Fruit fly (Drosophila melanogaster) whole organism, larva: ENCODE measurements around the gene Sumo.

Experiments used
- noc ChIP-seq: fragments of 200-800 bp; sonication (Bioruptor generic); optimal IDR thresholded peaks from 3 replicates; lab custom pipeline; 2019; ENCODE audit warnings: missing biosample characterization, mild to moderate bottlenecking, missing genetic modification characterization, moderate library complexity

The Sumo gene

dm6 chr2L:6967422-6968012, at the start of gene Sumo:
Gene Sumo, minus strand, starts transcription at chr2L:6967644.
- TF ChIP-seq noc (tag; lab: Kevin White, UChicago) = no peak

DNA sequence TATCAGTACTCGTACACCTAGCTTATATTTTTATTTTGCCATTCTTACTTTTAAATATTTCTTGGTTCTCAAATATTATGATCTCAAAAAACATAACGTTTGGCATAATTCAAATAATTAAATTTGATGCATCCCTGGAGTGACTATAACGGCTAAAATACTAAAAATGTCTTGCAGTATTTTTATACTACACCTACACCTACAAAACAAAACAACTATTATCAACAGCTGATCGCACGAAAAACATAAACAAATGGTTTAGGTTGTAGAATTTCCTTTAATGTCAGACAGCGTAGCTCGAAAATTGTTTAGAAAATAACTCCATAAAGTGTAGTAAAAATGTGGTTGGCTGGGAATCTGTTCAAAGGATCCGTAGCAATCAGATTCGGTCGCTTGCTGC, 45.7 kb upstream of the Sumo start, which contains the start of gene CG43322:
CG43322 (plus strand) TSS at position 240 of the 400 bp plus-strand sequence.
- no peak for TF ChIP-seq noc (tag; lab: Kevin White, UChicago)

dm6 chr2L:7011962-7012361, 44.5 kb upstream of the Sumo start, which contains the start of gene CG43321:
Gene CG43321, plus strand, starts transcription at chr2L:7012262.
- no peak for TF ChIP-seq noc (tag; lab: Kevin White, UChicago)

DNA sequence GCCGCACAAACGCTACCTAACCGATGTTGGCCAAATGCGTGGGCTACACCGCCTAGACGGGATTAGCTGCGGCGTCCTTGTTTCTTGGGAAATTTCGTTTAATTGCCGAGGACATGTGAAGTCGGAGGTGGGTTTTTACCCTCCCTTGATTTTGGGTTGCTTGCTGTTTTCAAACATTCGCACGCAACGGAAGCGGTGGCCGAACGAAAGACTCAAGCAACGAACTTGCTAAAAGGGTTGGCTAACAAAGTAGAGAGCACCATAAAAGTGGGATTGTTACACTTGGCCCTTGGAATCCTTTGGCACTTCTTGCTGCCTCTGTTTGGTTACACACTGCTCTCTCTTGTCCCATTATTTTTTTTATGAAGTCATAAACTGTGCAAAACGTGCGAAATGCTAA, 43.1 kb upstream of the Sumo start:
- no peak for TF ChIP-seq noc (tag; lab: Kevin White, UChicago)

DNA sequence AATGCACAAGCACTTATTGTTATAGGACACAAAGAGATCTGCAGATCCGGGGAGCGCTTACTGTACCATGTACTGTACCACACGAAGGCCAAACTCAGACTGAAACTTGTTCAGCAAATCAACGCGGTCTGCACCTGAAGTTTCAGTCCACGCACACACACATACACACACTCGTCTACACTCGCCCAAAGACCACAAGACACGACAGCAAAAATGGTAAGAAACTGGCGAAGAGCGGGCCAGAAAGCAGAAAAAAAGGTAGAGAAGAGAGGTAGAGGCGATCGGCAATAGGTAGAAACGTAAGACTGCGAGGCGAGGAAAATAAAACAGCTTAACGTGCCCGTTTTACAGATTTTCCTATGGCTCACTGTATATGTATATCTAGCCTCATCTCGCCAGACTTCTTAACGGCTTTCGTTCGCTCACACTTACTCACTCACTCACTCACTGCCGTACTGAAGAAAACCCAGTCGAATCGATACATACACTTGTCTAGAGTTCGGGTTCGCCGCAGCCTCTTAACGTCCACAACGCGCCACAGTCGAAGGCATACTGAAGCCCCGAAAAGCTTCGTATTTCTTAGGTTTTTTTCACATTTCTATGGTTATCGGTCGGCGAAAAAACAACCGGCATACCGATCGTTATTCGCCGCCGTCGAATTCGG, 42.5 kb upstream of the Sumo start, which contains the start of gene uif:
uif (minus strand) TSS at position 553 of the 664 bp plus-strand sequence.
- TF ChIP-seq noc (tag; lab: Kevin White, UChicago) = no peak

DNA sequence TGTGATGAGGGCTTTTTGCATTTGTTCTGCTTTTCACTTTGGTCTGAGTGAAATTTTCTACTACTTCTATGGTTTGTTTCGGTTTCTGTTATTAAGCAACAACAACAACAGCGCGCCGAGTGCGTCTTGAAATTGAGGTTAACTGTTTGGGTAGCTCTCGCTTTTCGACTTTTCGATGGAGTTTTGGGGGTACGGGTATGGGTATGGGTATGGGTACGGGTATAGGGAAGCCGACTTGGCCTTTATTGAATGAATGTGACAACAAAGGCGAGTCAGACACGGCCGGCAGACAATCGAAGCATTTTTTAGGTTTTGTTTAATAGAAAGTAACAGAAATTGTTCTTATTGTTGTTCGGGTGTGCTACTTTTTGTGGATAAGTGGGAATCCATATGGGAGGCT, 40.1 kb upstream of the Sumo start:
- no peak for TF ChIP-seq noc (tag; lab: Kevin White, UChicago)

DNA sequence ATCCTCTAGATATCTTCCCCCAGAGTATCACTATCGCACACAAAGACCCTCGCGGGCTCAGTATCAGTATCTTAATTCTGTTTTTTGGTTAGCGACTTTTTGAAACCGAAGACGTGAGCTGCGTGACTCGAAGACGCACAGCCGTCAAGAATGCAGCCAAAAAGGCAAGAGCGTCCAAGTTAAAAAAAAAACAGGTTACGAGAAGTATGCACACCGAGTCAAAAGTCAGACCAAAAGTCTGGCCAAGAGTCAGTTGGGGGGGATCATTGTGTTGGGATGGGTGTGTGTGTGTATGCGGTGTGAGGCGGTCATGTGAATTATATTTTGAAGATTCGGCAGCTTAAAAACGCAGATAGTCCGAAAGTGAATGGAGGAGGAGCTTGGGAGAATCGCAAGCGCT, 38.0 kb upstream of the Sumo start:
- TF ChIP-seq noc (tag; lab: Kevin White, UChicago) = no peak

- TF ChIP-seq noc (tag; lab: Kevin White, UChicago) = no peak
Observed at dm6 chr2L:7004304-7004703, 36.9 kb upstream of the Sumo start.

dm6 chr2L:6998736-6999135, 31.3 kb upstream of the Sumo start:
- no peak for TF ChIP-seq noc (tag; lab: Kevin White, UChicago)

- no peak for TF ChIP-seq noc (tag; lab: Kevin White, UChicago)
Observed at dm6 chr2L:6991085-6991484, 23.6 kb upstream of the Sumo start.

dm6 chr2L:6971597-6972036, 4.2 kb upstream of the Sumo start, which contains the start of gene snRNP-U1-70K:
Gene snRNP-U1-70K, minus strand, starts transcription at chr2L:6971737.
- no peak for TF ChIP-seq noc (tag; lab: Kevin White, UChicago)

DNA sequence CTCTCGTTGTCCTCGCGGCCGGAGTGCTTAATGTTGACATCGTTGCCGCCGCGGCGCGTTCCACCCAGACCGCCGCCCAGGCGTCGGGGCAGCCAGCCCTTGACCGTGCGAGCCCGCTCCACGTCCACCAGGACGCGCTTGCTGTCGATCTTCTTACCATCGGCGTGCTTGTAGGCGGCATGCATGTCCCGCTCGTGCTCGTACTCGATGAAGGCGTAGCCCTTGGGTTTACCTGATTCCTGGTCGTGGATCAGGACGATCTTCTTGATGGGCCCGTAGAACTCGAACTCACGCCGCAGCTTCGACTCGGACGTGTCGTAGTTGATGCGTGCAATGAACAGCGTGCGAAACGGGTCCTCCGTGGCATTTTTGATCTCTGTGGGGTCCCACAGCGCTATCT, 3.4 kb upstream of the Sumo start:
- TF ChIP-seq noc (tag; lab: Kevin White, UChicago) = no peak

- TF ChIP-seq noc (tag; lab: Kevin White, UChicago) = no peak
Observed at dm6 chr2L:6968013-6968517, 621 bp upstream of the Sumo start.

dm6 chr2L:6966309-6966708, 1.1 kb downstream of the Sumo start:
- no peak for TF ChIP-seq noc (tag; lab: Kevin White, UChicago)

dm6 chr2L:6964632-6965031, 2.8 kb downstream of the Sumo start:
- no peak for TF ChIP-seq noc (tag; lab: Kevin White, UChicago)

dm6 chr2L:6964022-6964434, 3.4 kb downstream of the Sumo start, which contains the start of the genes sip2 and Coprox:
Gene sip2, minus strand, starts transcription at chr2L:6964074.
Gene Coprox, plus strand, starts transcription at chr2L:6964421.
- peak; percentile 59 for TF ChIP-seq noc (tag; lab: Kevin White, UChicago)
